Fruit fly (Drosophila melanogaster): ENCODE measurements around the gene myd.

Gene myd

dm6 chr3R:19153502-19153983 is 26.9 kb upstream of the myd start, which contains the start of gene CG5835 (continued):
- TF ChIP-seq CG11762 (GFP tag; optimal IDR thresholded peaks at IDR 0.05; ENCODE audit: insufficient read depth) (no peak), CG16779 (tag; optimal IDR thresholded peaks at IDR 0.05) (no peak), CG6163 (GFP tag; IDR thresholded peaks at IDR 0.05) (peak; percentile 44; the same call in 1 of the 3 replicates), Blimp-1 (GFP tag; optimal IDR thresholded peaks at IDR 0.05) (no peak), eg (GFP tag; IDR thresholded peaks at IDR 0.05) (0 out of 3 replicates have a peak, but pooled peaks have one; percentile 34), vri (GFP tag; optimal IDR thresholded peaks at IDR 0.05) (peak; percentile 65), Eip75B (GFP tag; optimal IDR thresholded peaks at IDR 0.05) (peak; percentile 28), net (GFP tag; optimal IDR thresholded peaks at IDR 0.05) (peak; percentile 8), CG6276 (GFP tag; optimal IDR thresholded peaks at IDR 0.05) (no peak), OdsH (GFP tag; optimal IDR thresholded peaks at IDR 0.05) (peak; percentile 43), Gug (GFP tag; IDR thresholded peaks at IDR 0.05) (no peak), Smox (GFP tag; optimal IDR thresholded peaks at IDR 0.05) (peak; percentile 44), CG8632 (GFP tag; optimal IDR thresholded peaks at IDR 0.05) (peak; percentile 24), CG4318 (GFP tag; optimal IDR thresholded peaks at IDR 0.05) (no peak), CG10669 (GFP tag; optimal IDR thresholded peaks at IDR 0.05) (no peak), salr (GFP tag; optimal IDR thresholded peaks at IDR 0.05) (no peak), fd59A (GFP tag; optimal IDR thresholded peaks at IDR 0.05) (no peak), CG8319 (GFP tag; optimal IDR thresholded peaks at IDR 0.05) (no peak), Sox102F (GFP tag; optimal IDR thresholded peaks at IDR 0.05) (peak; percentile 29), fkh (GFP tag; optimal IDR thresholded peaks at IDR 0.05) (no peak), CG31627 (GFP tag; optimal IDR thresholded peaks at IDR 0.05) (peak; percentile 9), Sox14 (GFP tag; optimal IDR thresholded peaks at IDR 0.05) (peak; percentile 7), CG10631 (GFP tag; optimal IDR thresholded peaks at IDR 0.05) (peak; percentile 36), spab (GFP tag; optimal IDR thresholded peaks at IDR 0.05) (no peak), CG8119 (GFP tag; IDR thresholded peaks at IDR 0.05) (no peak), CG3919 (GFP tag; optimal IDR thresholded peaks at IDR 0.05) (peak; percentile 32)

dm6 chr3R:19156670-19157402 is 23.6 kb upstream of the myd start, which contains the start of gene nanos:
Gene nanos (plus strand): TSS chr3R:19157238.
- TF ChIP-seq CG3032 (tag; optimal IDR thresholded peaks at IDR 0.05) (peak; percentile 52), CG31627 (GFP tag; optimal IDR thresholded peaks at IDR 0.05) (peak; percentile 59), lz (GFP tag; optimal IDR thresholded peaks at IDR 0.05) (peak; percentile 68), topi (GFP tag; optimal IDR thresholded peaks at IDR 0.05) (peak; percentile 39), CG10631 (GFP tag; optimal IDR thresholded peaks at IDR 0.05) (peak; percentile 56), Smox (GFP tag; optimal IDR thresholded peaks at IDR 0.05) (peak; percentile 1), Blimp-1 (GFP tag; optimal IDR thresholded peaks at IDR 0.05) (no peak), pdm3 (GFP tag; optimal IDR thresholded peaks at IDR 0.05) (peak; percentile 28), Sox14 (GFP tag; optimal IDR thresholded peaks at IDR 0.05) (peak; percentile 52), Ets21C (GFP tag; optimal IDR thresholded peaks at IDR 0.05) (peak; percentile 29), CG1621 (tag; optimal IDR thresholded peaks at IDR 0.05) (peak; percentile 18), salr (GFP tag; optimal IDR thresholded peaks at IDR 0.05) (no peak), acj6 (GFP tag; optimal IDR thresholded peaks at IDR 0.05) (peak; percentile 3), fd59A (GFP tag; optimal IDR thresholded peaks at IDR 0.05) (no peak), Sox15 (GFP tag; optimal IDR thresholded peaks at IDR 0.05) (no peak), vri (GFP tag; optimal IDR thresholded peaks at IDR 0.05) (peak; percentile 73), cyc (GFP tag; optimal IDR thresholded peaks at IDR 0.05) (peak; percentile 64), CG32006 (GFP tag; optimal IDR thresholded peaks at IDR 0.05) (peak; percentile 21), CG11762 (GFP tag; optimal IDR thresholded peaks at IDR 0.05; ENCODE audit: insufficient read depth) (no peak), achi (GFP tag; optimal IDR thresholded peaks at IDR 0.05) (peak; percentile 12), CG3919 (GFP tag; optimal IDR thresholded peaks at IDR 0.05) (peak; percentile 58), CG6792 (GFP tag; optimal IDR thresholded peaks at IDR 0.05) (peak; percentile 11), dac (GFP tag; optimal IDR thresholded peaks at IDR 0.05) (no peak), CG6276 (GFP tag; optimal IDR thresholded peaks at IDR 0.05) (no peak), CG9139 (GFP tag; optimal IDR thresholded peaks at IDR 0.05) (no peak), CG6163 (GFP tag; IDR thresholded peaks at IDR 0.05) (peak; percentile 72; the same call in 2 of the 3 replicates), Ets96B (tag; optimal IDR thresholded peaks at IDR 0.05) (no peak), Sox102F (GFP tag; optimal IDR thresholded peaks at IDR 0.05) (no peak), Gug (GFP tag; IDR thresholded peaks at IDR 0.05) (peak; percentile 25; the same call in 1 of the 2 replicates), Hr39 (GFP tag; optimal IDR thresholded peaks at IDR 0.05) (peak; percentile 46), OdsH (GFP tag; optimal IDR thresholded peaks at IDR 0.05) (peak; percentile 27), Eip75B (GFP tag; optimal IDR thresholded peaks at IDR 0.05) (peak; percentile 21), CG8119 (GFP tag; IDR thresholded peaks at IDR 0.05) (no peak; the same call in 2 of the 3 replicates), CG11902 (GFP tag; optimal IDR thresholded peaks at IDR 0.05) (peak; percentile 39), eg (GFP tag; IDR thresholded peaks at IDR 0.05) (peak; percentile 33; the same call in 1 of the 3 replicates), fd85E (GFP tag; optimal IDR thresholded peaks at IDR 0.05) (no peak), net (GFP tag; optimal IDR thresholded peaks at IDR 0.05) (peak; percentile 17), esn (GFP tag; optimal IDR thresholded peaks at IDR 0.05) (peak; percentile 59)
